Worm (Caenorhabditis elegans) whole organism, L1 larva: ENCODE measurements around the gene aak-1.

Experiments
- C16A3.4 ChIP-seq: fragments of 150-350 bp; optimal IDR thresholded peaks from 2 replicates; lab custom pipeline; 2014; ENCODE audit warnings: missing biosample characterization, missing genetic modification characterization
- blmp-1 ChIP-seq: fragments of 150-350 bp; optimal IDR thresholded peaks from 2 replicates; lab custom pipeline; 2014; ENCODE audit warnings: missing biosample characterization, missing genetic modification characterization
- ceh-82 ChIP-seq, 3 experiments: fragments of 150-350 bp in 1 of 3; sonication (generic microtip) in 2 of 3; optimal IDR thresholded peaks; 2 replicates each; lab custom pipeline; 2014 to 2017; ENCODE audit warnings: missing biosample characterization in 3 of 3, missing genetic modification characterization in 3 of 3
- ceh-88 ChIP-seq: fragments of 200-800 bp; sonication (Bioruptor generic); IDR thresholded peaks from 2 replicates; pipeline ENCODE4 v1.3.6; 2022; ENCODE audit warnings: missing genetic modification characterization, missing compliant biosample characterization
- dpl-1 ChIP-seq, 3 experiments: fragments of 150-350 bp in 2 of 3; sonication (generic microtip) in 1 of 3; optimal IDR thresholded peaks; 2 replicates each; lab custom pipeline; 2014 to 2017; ENCODE audit warnings: missing biosample characterization in 3 of 3, missing genetic modification characterization in 3 of 3, missing genetic modification reagents in 3 of 3
- dsc-1 ChIP-seq: sonication (generic microtip); optimal IDR thresholded peaks from 2 replicates; lab custom pipeline; 2016; ENCODE audit warnings: mild to moderate bottlenecking, missing genetic modification characterization, missing compliant biosample characterization
- efl-1 ChIP-seq, 4 experiments: fragments of 150-350 bp; optimal IDR thresholded peaks in 3 of 4; peaks in 1 of 4; 1 replicate in 1 of 4; 2 replicates in 3 of 4; lab custom pipeline; 2014; ENCODE audit warnings: missing biosample characterization in 2 of 4, missing genetic modification characterization in 2 of 4, missing genetic modification reagents in 2 of 4
- elt-2 ChIP-seq: sonication (generic microtip); optimal IDR thresholded peaks from 2 replicates; lab custom pipeline; 2016; ENCODE audit warnings: missing genetic modification characterization, mild to moderate bottlenecking, inconsistent platforms, missing compliant biosample characterization, missing genetic modification reagents
- elt-3 ChIP-seq, 6 experiments: fragments of 150-350 bp in 1 of 6; sonication (generic microtip); optimal IDR thresholded peaks; 2 replicates each; lab custom pipeline; 2017 to 2018; ENCODE audit warnings: missing biosample characterization in 6 of 6, missing genetic modification characterization in 6 of 6, inconsistent platforms in 1 of 6
- fkh-10 ChIP-seq: sonication (generic microtip); optimal IDR thresholded peaks from 2 replicates; lab custom pipeline; 2017; ENCODE audit warnings: missing biosample characterization, missing genetic modification reagents, missing genetic modification characterization
- fkh-8 ChIP-seq: sonication (generic microtip); optimal IDR thresholded peaks from 2 replicates; lab custom pipeline; 2016; ENCODE audit warnings: mild to moderate bottlenecking, missing genetic modification characterization, missing compliant biosample characterization
- fos-1 ChIP-seq: fragments of 150-350 bp; optimal IDR thresholded peaks from 2 replicates; lab custom pipeline; 2014; ENCODE audit warnings: missing biosample characterization, missing genetic modification characterization
- grh-1 ChIP-seq: fragments of 200-800 bp; sonication (Bioruptor generic); IDR thresholded peaks from 2 replicates; pipeline ENCODE4 v1.3.6; 2022; ENCODE audit warnings: missing genetic modification reagents, missing genetic modification characterization, missing compliant biosample characterization
- hlh-4 ChIP-seq: sonication (generic microtip); optimal IDR thresholded peaks from 2 replicates; lab custom pipeline; 2016; ENCODE audit warnings: mild to moderate bottlenecking, missing genetic modification characterization, missing compliant biosample characterization
- hpl-2 ChIP-seq: fragments of 150-350 bp; optimal IDR thresholded peaks from 2 replicates; lab custom pipeline; 2014; ENCODE audit warnings: missing biosample characterization, missing genetic modification reagents, missing genetic modification characterization
- jun-1 ChIP-seq: fragments of 150-350 bp; optimal IDR thresholded peaks from 2 replicates; lab custom pipeline; 2014; ENCODE audit warnings: missing biosample characterization, missing genetic modification reagents, missing genetic modification characterization
- lin-14 ChIP-seq: fragments of 200-800 bp; sonication (Bioruptor generic); optimal IDR thresholded peaks from 2 replicates; lab custom pipeline; 2018; ENCODE audit warnings: mild to moderate bottlenecking, missing genetic modification characterization, moderate library complexity, missing compliant biosample characterization
- lin-35 ChIP-seq, 2 experiments: fragments of 150-350 bp; optimal IDR thresholded peaks; 2 replicates each; lab custom pipeline; 2014; ENCODE audit warnings: missing biosample characterization in 2 of 2, missing genetic modification characterization in 2 of 2, missing genetic modification reagents in 2 of 2
- lir-3 ChIP-seq: sonication (generic microtip); optimal IDR thresholded peaks from 2 replicates; lab custom pipeline; 2016; ENCODE audit warnings: mild to moderate bottlenecking, missing genetic modification characterization, moderate library complexity, missing compliant biosample characterization; ENCODE audit not compliant: poor library complexity
- lsy-2 ChIP-seq, 2 experiments: fragments of 150-350 bp; optimal IDR thresholded peaks; 2 replicates each; lab custom pipeline; 2014; ENCODE audit warnings: missing biosample characterization in 2 of 2, missing genetic modification characterization in 2 of 2
- mdl-1 ChIP-seq, 2 experiments: fragments of 150-350 bp; optimal IDR thresholded peaks; 2 replicates each; lab custom pipeline; 2014 to 2017; ENCODE audit warnings: missing biosample characterization in 2 of 2, missing genetic modification characterization in 2 of 2, inconsistent platforms in 1 of 2
- mef-2 ChIP-seq: fragments of 150-350 bp; optimal IDR thresholded peaks from 2 replicates; lab custom pipeline; 2014; ENCODE audit warnings: missing biosample characterization, missing genetic modification characterization
- mep-1 ChIP-seq: fragments of 150-350 bp; optimal IDR thresholded peaks from 2 replicates; lab custom pipeline; 2014; ENCODE audit warnings: missing biosample characterization, missing genetic modification characterization
- nhr-11 ChIP-seq: fragments of 150-350 bp; optimal IDR thresholded peaks from 2 replicates; lab custom pipeline; 2014; ENCODE audit warnings: missing biosample characterization, missing genetic modification characterization
- nhr-19 ChIP-seq: fragments of 200-800 bp; sonication (Bioruptor generic); conservative IDR thresholded peaks from 2 replicates; pipeline ENCODE4 v1.3.6; 2022; ENCODE audit warnings: missing genetic modification characterization, missing compliant biosample characterization
- nhr-20 ChIP-seq: sonication (generic microtip); optimal IDR thresholded peaks from 2 replicates; lab custom pipeline; 2016; ENCODE audit warnings: mild to moderate bottlenecking, missing genetic modification characterization, missing compliant biosample characterization
- nhr-47 ChIP-seq: sonication (generic microtip); optimal IDR thresholded peaks from 2 replicates; lab custom pipeline; 2016; ENCODE audit warnings: mild to moderate bottlenecking, missing genetic modification characterization, moderate library complexity, missing compliant biosample characterization
- nhr-71 ChIP-seq: sonication (generic microtip); optimal IDR thresholded peaks from 2 replicates; lab custom pipeline; 2016; ENCODE audit warnings: mild to moderate bottlenecking, missing genetic modification characterization, moderate library complexity, missing compliant biosample characterization
- nhr-76 ChIP-seq: sonication (generic microtip); optimal IDR thresholded peaks from 2 replicates; lab custom pipeline; 2017; ENCODE audit warnings: missing biosample characterization, missing genetic modification characterization
- nhr-85 ChIP-seq: sonication (generic microtip); peaks from one replicate; lab custom pipeline; 2016; ENCODE audit warnings: missing genetic modification characterization, inconsistent platforms, missing compliant biosample characterization
- nhr-90 ChIP-seq: sonication (generic microtip); optimal IDR thresholded peaks from 2 replicates; lab custom pipeline; 2016; ENCODE audit warnings: mild to moderate bottlenecking, missing genetic modification characterization, missing compliant biosample characterization; ENCODE audit not compliant: poor library complexity
- pax-3 ChIP-seq: fragments of 200-800 bp; sonication (Bioruptor generic); optimal IDR thresholded peaks from 2 replicates; lab custom pipeline; 2018; ENCODE audit warnings: mild to moderate bottlenecking, missing genetic modification characterization, moderate library complexity, missing compliant biosample characterization
- rnt-1 ChIP-seq: sonication (generic microtip); optimal IDR thresholded peaks from 2 replicates; lab custom pipeline; 2016; ENCODE audit warnings: mild to moderate bottlenecking, missing genetic modification characterization, moderate library complexity, missing compliant biosample characterization
- skn-1 ChIP-seq: fragments of 150-350 bp; optimal IDR thresholded peaks from 2 replicates; lab custom pipeline; 2014; ENCODE audit warnings: missing biosample characterization, missing genetic modification characterization
- snu-23 ChIP-seq: sonication (generic microtip); optimal IDR thresholded peaks from 2 replicates; lab custom pipeline; 2016; ENCODE audit warnings: missing genetic modification characterization, missing compliant biosample characterization
- tbx-2 ChIP-seq: sonication (generic microtip); optimal IDR thresholded peaks from 2 replicates; lab custom pipeline; 2016; ENCODE audit warnings: missing genetic modification characterization, missing compliant biosample characterization
- tlp-1 ChIP-seq: fragments of 150-350 bp; optimal IDR thresholded peaks from 2 replicates; lab custom pipeline; 2014; ENCODE audit warnings: missing biosample characterization, missing genetic modification characterization
- xbp-1 ChIP-seq: sonication (generic microtip); optimal IDR thresholded peaks from 2 replicates; lab custom pipeline; 2016; ENCODE audit warnings: missing genetic modification characterization, missing compliant biosample characterization
- zag-1 ChIP-seq: fragments of 150-350 bp; optimal IDR thresholded peaks from 2 replicates; lab custom pipeline; 2014; ENCODE audit warnings: missing biosample characterization, missing genetic modification characterization
- ztf-4 ChIP-seq: fragments of 150-350 bp; optimal IDR thresholded peaks from 2 replicates; lab custom pipeline; 2014; ENCODE audit warnings: missing biosample characterization, missing genetic modification characterization

Gene aak-1

DNA sequence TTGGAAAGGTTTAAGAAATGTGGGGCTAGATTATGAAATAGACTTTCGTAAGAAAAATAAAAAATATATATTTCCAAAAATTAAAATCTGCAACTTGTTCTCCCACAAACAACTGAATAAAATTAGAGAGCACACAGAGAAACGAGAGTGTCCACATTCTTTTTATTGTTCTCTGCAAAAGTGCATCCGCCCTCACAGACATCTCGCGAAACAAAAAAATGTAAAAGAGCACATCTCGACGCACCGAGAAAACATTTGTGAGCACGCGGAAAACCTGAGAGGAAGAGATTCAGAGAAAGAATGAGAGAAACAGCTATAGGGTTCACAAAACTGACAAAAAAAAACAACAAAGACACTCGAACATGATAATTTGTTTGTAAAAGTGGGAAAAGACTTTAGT is 21.2 kb upstream of the aak-1 start:
- peak; percentile 12 to 31 for TF ChIP-seq lsy-2 (tag; optimal IDR thresholded peaks at IDR 0.05; lab: Kevin White, UChicago)
- peak; percentile 24 for TF ChIP-seq fkh-8 (tag; lab: Kevin White, UChicago)
- TF ChIP-seq mep-1 (tag; lab: Kevin White, UChicago): peak; percentile 3
- TF ChIP-seq elt-2 (tag; lab: Kevin White, UChicago): no peak
- peak; percentile 86 for TF ChIP-seq lin-14 (GFP tag; lab: Kevin White, UChicago)
- TF ChIP-seq mef-2 (tag; lab: Kevin White, UChicago): peak; percentile 31
- TF ChIP-seq efl-1 (optimal IDR thresholded peaks at IDR 0.05; lab: Kevin White, UChicago): no peak
- peak; percentile 2 to 3 for TF ChIP-seq efl-1 (GFP tag; optimal IDR thresholded peaks at IDR 0.05 in 1 of 2; lab: Kevin White, UChicago)
- peak; percentile 14 for TF ChIP-seq dsc-1 (tag; lab: Kevin White, UChicago)
- TF ChIP-seq hlh-4 (tag; lab: Kevin White, UChicago): no peak
- TF ChIP-seq fkh-10: peak; percentile 67
- TF ChIP-seq skn-1 (tag; lab: Kevin White, UChicago): peak; percentile 16
- peak; percentile 39 for TF ChIP-seq nhr-71 (tag; lab: Kevin White, UChicago)
- no peak for TF ChIP-seq jun-1 (tag; lab: Kevin White, UChicago)

DNA sequence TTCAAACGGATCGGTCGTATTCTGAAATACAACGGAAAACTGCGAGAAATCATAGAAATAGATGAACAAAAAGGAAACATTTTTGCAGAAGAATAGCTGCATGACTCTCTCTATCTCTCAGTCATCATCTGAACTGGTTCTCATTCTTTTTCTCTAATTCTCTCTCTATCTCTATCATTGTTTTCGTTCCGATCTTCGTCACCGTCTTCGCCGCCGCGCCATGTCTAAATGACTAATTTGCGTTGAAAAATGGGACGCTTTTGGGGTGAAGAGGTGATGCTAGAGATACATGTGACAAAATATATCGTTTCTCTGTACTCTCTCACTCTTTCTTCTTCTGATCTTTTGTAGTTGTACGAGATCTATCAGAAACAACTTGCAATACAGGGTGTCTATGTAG is 19.6 kb upstream of the aak-1 start:
- TF ChIP-seq efl-1 (optimal IDR thresholded peaks at IDR 0.05; lab: Kevin White, UChicago) (peak; percentile 5 to 33), efl-1 (GFP tag; optimal IDR thresholded peaks at IDR 0.05 in 1 of 2; lab: Kevin White, UChicago) (peak; percentile 20 to 86), C16A3.4 (tag; lab: Kevin White, UChicago) (peak; percentile 18), zag-1 (tag; lab: Kevin White, UChicago) (no peak), pax-3 (tag; lab: Kevin White, UChicago) (no peak), jun-1 (tag; lab: Kevin White, UChicago) (peak; percentile 53), nhr-90 (tag; lab: Kevin White, UChicago) (peak; percentile 55), lsy-2 (tag; optimal IDR thresholded peaks at IDR 0.05; lab: Kevin White, UChicago) (peak in 1 of 2 experiments; percentile 55), ceh-82 (tag; optimal IDR thresholded peaks at IDR 0.05; lab: Kevin White, UChicago) (peak in 1 of 3 experiments; percentile 20), snu-23 (peak; percentile 79), fos-1 (tag; lab: Kevin White, UChicago) (peak; percentile 8), tbx-2 (tag; lab: Kevin White, UChicago) (peak; percentile 74), lir-3 (peak; percentile 27), skn-1 (tag; lab: Kevin White, UChicago) (peak; percentile 21), lin-35 (GFP tag; optimal IDR thresholded peaks at IDR 0.05; lab: Kevin White, UChicago) (peak; percentile 37 to 61), mdl-1 (tag; optimal IDR thresholded peaks at IDR 0.05; lab: Kevin White, UChicago) (peak in 1 of 2 experiments; percentile 84), grh-1 (peak; percentile 87), ceh-88 (no peak), elt-3 (tag; optimal IDR thresholded peaks at IDR 0.05; lab: Kevin White, UChicago) (peak in 2 of 6 experiments; percentile 76 to 89), tlp-1 (tag; lab: Kevin White, UChicago) (no peak), hpl-2 (GFP tag; lab: Kevin White, UChicago) (no peak), nhr-85 (tag; lab: Kevin White, UChicago) (peak; percentile 97), lin-14 (GFP tag; lab: Kevin White, UChicago) (peak; percentile 89), nhr-71 (tag; lab: Kevin White, UChicago) (peak; percentile 81), nhr-47 (tag; lab: Kevin White, UChicago) (peak; percentile 11), rnt-1 (tag; lab: Kevin White, UChicago) (peak; percentile 28), nhr-19 (GFP tag; lab: Robert Waterston, UW) (peak; percentile 53), mep-1 (tag; lab: Kevin White, UChicago) (peak; percentile 47), blmp-1 (tag; lab: Kevin White, UChicago) (peak; percentile 81), xbp-1 (peak; percentile 15), nhr-11 (tag; lab: Kevin White, UChicago) (no peak), nhr-76 (tag; lab: Kevin White, UChicago) (no peak), dpl-1 (GFP tag; optimal IDR thresholded peaks at IDR 0.05; lab: Kevin White, UChicago) (peak in 2 of 3 experiments; percentile 33 to 43), nhr-20 (tag; lab: Kevin White, UChicago) (peak; percentile 87), ztf-4 (tag; lab: Kevin White, UChicago) (peak; percentile 15)
